Fruit fly (Drosophila melanogaster): ENCODE measurements around the gene CG3823.

The CG3823 gene

DNA sequence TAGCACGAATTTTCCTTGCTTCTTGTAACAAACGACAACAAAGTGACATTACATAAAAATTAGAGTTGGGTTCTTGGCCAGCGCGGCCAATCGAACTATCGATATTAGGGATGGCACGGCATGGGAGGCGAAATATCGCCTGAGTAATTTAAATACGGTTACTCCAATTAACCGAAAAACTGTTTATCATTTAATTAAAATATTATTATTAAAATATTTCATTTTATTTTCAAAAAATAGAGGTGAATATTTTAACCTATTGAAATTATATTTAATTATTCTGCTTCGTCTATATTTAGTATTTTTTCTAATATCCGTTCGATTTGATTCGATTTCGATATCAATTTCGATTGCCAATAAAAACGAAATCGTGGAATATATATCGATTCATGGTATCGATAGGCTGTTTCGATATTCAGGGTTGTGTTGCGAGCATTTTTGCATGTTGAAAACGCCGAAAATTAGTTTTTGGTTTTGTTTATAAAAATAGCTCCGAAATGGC is 48.3 kb upstream of the CG3823 start, which contains the start of the genes Rbcn-3A and Spx (continued):
- TF ChIP-seq CG6654 (GFP tag; optimal IDR thresholded peaks at IDR 0.05) (no peak), pita (GFP tag; optimal IDR thresholded peaks at IDR 0.05) (no peak), ase (GFP tag; IDR thresholded peaks at IDR 0.05) (no peak), cato (GFP tag; optimal IDR thresholded peaks at IDR 0.05; ENCODE audit: borderline replicate concordance) (no peak), Dad (GFP tag; optimal IDR thresholded peaks at IDR 0.05) (no peak), H2.0 (GFP tag; IDR thresholded peaks at IDR 0.05) (no peak; the same call in 1 of the 2 replicates), Sin3A (optimal IDR thresholded peaks at IDR 0.05) (no peak), CG17802 (tag; optimal IDR thresholded peaks at IDR 0.05) (no peak), CG15479 (GFP tag; optimal IDR thresholded peaks at IDR 0.05) (no peak), CG6813 (GFP tag; optimal IDR thresholded peaks at IDR 0.05) (no peak), CG11093 (GFP tag; IDR thresholded peaks at IDR 0.05) (no peak), CG8089 (GFP tag; optimal IDR thresholded peaks at IDR 0.05) (no peak), CG10543 (GFP tag; optimal IDR thresholded peaks at IDR 0.05) (peak; percentile 16), hth (optimal IDR thresholded peaks at IDR 0.05) (no peak), Ssrp (tag; optimal IDR thresholded peaks at IDR 0.05) (no peak), bbx (GFP tag; IDR thresholded peaks at IDR 0.05; ENCODE audit: partially characterized antibody) (peak; percentile 79), nmo (GFP tag; optimal IDR thresholded peaks at IDR 0.05) (peak; percentile 68), sug (tag; optimal IDR thresholded peaks at IDR 0.05) (peak; percentile 33), az2 (GFP tag; optimal IDR thresholded peaks at IDR 0.05) (peak; percentile 42), pros (GFP tag; optimal IDR thresholded peaks at IDR 0.05) (no peak), Blimp-1 (GFP tag; optimal IDR thresholded peaks at IDR 0.05) (no peak), twi (tag; optimal IDR thresholded peaks at IDR 0.05) (peak; percentile 29), tin (GFP tag; optimal IDR thresholded peaks at IDR 0.05) (peak; percentile 6), zen2 (GFP tag; IDR thresholded peaks at IDR 0.05; ENCODE audit: partially characterized antibody) (peak; percentile 64; the same call in 1 of the 3 replicates), ems (GFP tag; optimal IDR thresholded peaks at IDR 0.05) (no peak), CG10209 (GFP tag; optimal IDR thresholded peaks at IDR 0.05) (no peak), stc (GFP tag; IDR thresholded peaks at IDR 0.05) (no peak), HLH4C (GFP tag; IDR thresholded peaks at IDR 0.05; ENCODE audit: partially characterized antibody) (peak; percentile 92), amos (GFP tag; IDR thresholded peaks at IDR 0.05; ENCODE audit: partially characterized antibody) (peak; percentile 83), YL-1 (GFP tag; optimal IDR thresholded peaks at IDR 0.05) (peak; percentile 45), D (optimal IDR thresholded peaks at IDR 0.05) (no peak), D (GFP tag; optimal IDR thresholded peaks at IDR 0.05) (no peak), CG7786 (GFP tag; optimal IDR thresholded peaks at IDR 0.05) (no peak), Max (GFP tag; optimal IDR thresholded peaks at IDR 0.05) (no peak), gem (tag; optimal IDR thresholded peaks at IDR 0.05) (peak; percentile 61), Xrp1 (GFP tag; IDR thresholded peaks at IDR 0.05) (peak; percentile 5; the same call in 1 of the 2 replicates), gfzf (GFP tag; optimal IDR thresholded peaks at IDR 0.05) (peak; percentile 16), tio (GFP tag; optimal IDR thresholded peaks at IDR 0.05) (no peak), al (GFP tag; IDR thresholded peaks at IDR 0.05) (peak; percentile 23; the same call in 1 of the 2 replicates), p53 (GFP tag; optimal IDR thresholded peaks at IDR 0.05) (no peak), Doc3 (GFP tag; IDR thresholded peaks at IDR 0.05; ENCODE audit: partially characterized antibody) (peak; percentile 89), CG11695 (GFP tag; IDR thresholded peaks at IDR 0.05) (no peak), CkIIα-i1 (GFP tag; IDR thresholded peaks at IDR 0.05) (no peak), ATbp (GFP tag; optimal IDR thresholded peaks at IDR 0.05) (no peak), pum (GFP tag; optimal IDR thresholded peaks at IDR 0.05) (no peak), CG1233 (GFP tag; optimal IDR thresholded peaks at IDR 0.05) (no peak), Fer2 (tag; optimal IDR thresholded peaks at IDR 0.05) (no peak), CG10366 (GFP tag; IDR thresholded peaks at IDR 0.05) (no peak), CG34224 (GFP tag; IDR thresholded peaks at IDR 0.05; ENCODE audit: partially characterized antibody) (peak; percentile 81), Atf-2 (GFP tag; optimal IDR thresholded peaks at IDR 0.05) (no peak), CG4617 (GFP tag; optimal IDR thresholded peaks at IDR 0.05; ENCODE audit: borderline replicate concordance) (no peak)

All from whole organism, embryonic.